Worm (Caenorhabditis elegans) whole organism, L1 larva: ENCODE measurements around the gene T13C2.2.

Experiments used
- ama-1 ChIP-seq: fragments of 150-350 bp; optimal IDR thresholded peaks from 2 replicates; lab custom pipeline; 2014
- egl-27 ChIP-seq, 2 experiments: fragments of 150-350 bp in 1 of 2; sonication (generic microtip); optimal IDR thresholded peaks; 3 replicates each; lab custom pipeline; 2017 to 2018; ENCODE audit warnings: missing biosample characterization in 2 of 2, missing genetic modification characterization in 2 of 2, missing genetic modification reagents in 2 of 2
- mep-1 ChIP-seq: fragments of 150-350 bp; optimal IDR thresholded peaks from 2 replicates; lab custom pipeline; 2014; ENCODE audit warnings: missing biosample characterization, missing genetic modification characterization
- nhr-237 ChIP-seq: fragments of 150-350 bp; optimal IDR thresholded peaks from 2 replicates; lab custom pipeline; 2014; ENCODE audit warnings: missing biosample characterization, missing genetic modification characterization
- pag-3 ChIP-seq: sonication (generic microtip); optimal IDR thresholded peaks from 2 replicates; lab custom pipeline; 2017; ENCODE audit warnings: missing genetic modification characterization, mild to moderate bottlenecking, missing compliant biosample characterization, antibody characterized with exemption, borderline replicate concordance; ENCODE audit not compliant: insufficient read depth
- zag-1 ChIP-seq: fragments of 150-350 bp; optimal IDR thresholded peaks from 2 replicates; lab custom pipeline; 2014; ENCODE audit warnings: missing biosample characterization, missing genetic modification characterization

- TF ChIP-seq pag-3 (tag; lab: Kevin White, UChicago) (no peak), nhr-237 (no peak), ama-1 (lab: Kevin White, UChicago) (no peak), mep-1 (peak; percentile 22), egl-27 (tag; optimal IDR thresholded peaks at IDR 0.05; lab: Kevin White, UChicago) (no peak), zag-1 (tag; lab: Kevin White, UChicago) (no peak)
Observed at ce11 chrII:6808539-6808938, 16.5 kb downstream of the T13C2.2 start.
